Fruit fly (Drosophila melanogaster) whole organism, embryonic: ENCODE measurements around the gene tral.
A peak's percentile ranks its signal among the peaks of the same experiment; 100 is the strongest.

ENCODE experiments used
- Asciz ChIP-seq: fragments of 200-800 bp; sonication (Bioruptor generic); optimal IDR thresholded peaks from 2 replicates; lab custom pipeline; 2017; ENCODE audit warnings: missing biosample characterization, mild to moderate bottlenecking, missing genetic modification characterization, missing genetic modification reagents
- Atf-2 ChIP-seq: fragments of 200-800 bp; sonication (Bioruptor generic); optimal IDR thresholded peaks from 2 replicates; lab custom pipeline; 2016; ENCODE audit warnings: missing biosample characterization, missing genetic modification characterization
- BEAF-32 ChIP-seq: fragments of 200-800 bp; sonication (Bioruptor generic); optimal IDR thresholded peaks from 3 replicates; lab custom pipeline; 2017; ENCODE audit warnings: missing biosample characterization, missing genetic modification characterization, mild to moderate bottlenecking, moderate library complexity, missing genetic modification reagents
- C15 ChIP-seq: fragments of 200-800 bp; sonication (Bioruptor generic); IDR thresholded peaks from 3 replicates; pipeline ENCODE4 v1.3.6; 2022; ENCODE audit warnings: missing biosample characterization, missing genetic modification characterization
- CG10267 ChIP-seq: fragments of 200-800 bp; sonication (Bioruptor generic); optimal IDR thresholded peaks from 2 replicates; lab custom pipeline; 2018; ENCODE audit warnings: missing biosample characterization, mild to moderate bottlenecking, missing genetic modification characterization, moderate library complexity
- CG10979 ChIP-seq: fragments of 200-800 bp; sonication (Bioruptor generic); optimal IDR thresholded peaks from 2 replicates; lab custom pipeline; 2018; ENCODE audit warnings: missing biosample characterization, mild to moderate bottlenecking, missing genetic modification characterization, moderate library complexity
- CG11247 ChIP-seq: fragments of 200-800 bp; sonication (Bioruptor generic); IDR thresholded peaks from 2 replicates; pipeline ENCODE4 v1.3.6; 2022; ENCODE audit warnings: missing biosample characterization, missing genetic modification characterization
- CG13424 ChIP-seq: fragments of 200-800 bp; sonication (Bioruptor generic); optimal IDR thresholded peaks from 2 replicates; lab custom pipeline; 2019; ENCODE audit warnings: missing biosample characterization, mild to moderate bottlenecking, missing genetic modification characterization, moderate library complexity
- CG14050 ChIP-seq: fragments of 200-800 bp; sonication (Bioruptor generic); IDR thresholded peaks from 3 replicates; pipeline ENCODE4 v1.3.6; 2022; ENCODE audit warnings: missing biosample characterization, missing genetic modification characterization
- CG16813 ChIP-seq: fragments of 200-800 bp; sonication (Bioruptor generic); IDR thresholded peaks from 3 replicates; pipeline ENCODE4 v1.3.6; 2022; ENCODE audit warnings: missing biosample characterization, missing genetic modification characterization; ENCODE audit not compliant: partially characterized antibody
- CG17328 ChIP-seq: fragments of 200-800 bp; sonication (Bioruptor generic); IDR thresholded peaks from 2 replicates; pipeline ENCODE4 v1.3.6; 2022; ENCODE audit warnings: missing biosample characterization, missing genetic modification characterization
- CG17568 ChIP-seq: fragments of 200-800 bp; sonication (Bioruptor generic); optimal IDR thresholded peaks from 2 replicates; lab custom pipeline; 2018; ENCODE audit warnings: missing biosample characterization, mild to moderate bottlenecking, missing genetic modification characterization, moderate library complexity
- CG17912 ChIP-seq: fragments of 200-800 bp; sonication (Bioruptor generic); optimal IDR thresholded peaks from 2 replicates; lab custom pipeline; 2018; ENCODE audit warnings: missing biosample characterization, mild to moderate bottlenecking, missing genetic modification characterization
- CG18262 ChIP-seq: fragments of 200-800 bp; optimal IDR thresholded peaks from 3 replicates; lab custom pipeline; 2019; ENCODE audit warnings: missing biosample characterization, mild to moderate bottlenecking, missing genetic modification characterization, moderate library complexity
- CG18599 ChIP-seq: fragments of 200-800 bp; sonication (Bioruptor generic); optimal IDR thresholded peaks from 3 replicates; lab custom pipeline; 2017; ENCODE audit warnings: missing biosample characterization, missing genetic modification characterization, mild to moderate bottlenecking, moderate library complexity, missing genetic modification reagents
- CG2889 ChIP-seq: fragments of 200-800 bp; sonication (Bioruptor generic); IDR thresholded peaks from 3 replicates; pipeline ENCODE4 v1.3.6; 2022; ENCODE audit warnings: missing biosample characterization, missing genetic modification characterization
- CG3065 ChIP-seq: fragments of 200-800 bp; sonication (Bioruptor generic); optimal IDR thresholded peaks from 2 replicates; lab custom pipeline; 2016; ENCODE audit warnings: missing biosample characterization, missing genetic modification characterization
- CG31388 ChIP-seq: fragments of 200-800 bp; sonication (Bioruptor generic); optimal IDR thresholded peaks from 2 replicates; lab custom pipeline; 2016; ENCODE audit warnings: missing biosample characterization, missing genetic modification characterization
- CG32772 ChIP-seq: fragments of 200-800 bp; sonication (Bioruptor generic); IDR thresholded peaks from 2 replicates; pipeline ENCODE4 v1.3.6; 2022; ENCODE audit warnings: missing biosample characterization, missing genetic modification characterization
- CG3838 ChIP-seq: fragments of 200-800 bp; sonication (Bioruptor generic); optimal IDR thresholded peaks from 3 replicates; lab custom pipeline; 2016; ENCODE audit warnings: missing biosample characterization, missing genetic modification characterization
- CG4328 ChIP-seq: fragments of 200-800 bp; sonication (Bioruptor generic); optimal IDR thresholded peaks from 3 replicates; lab custom pipeline; 2017; ENCODE audit warnings: missing biosample characterization, missing genetic modification reagents, missing genetic modification characterization
- CG5245 ChIP-seq: fragments of 200-800 bp; sonication (Bioruptor generic); optimal IDR thresholded peaks from 3 replicates; lab custom pipeline; 2016; ENCODE audit warnings: missing biosample characterization, missing genetic modification characterization
- CG7839 ChIP-seq: fragments of 200-800 bp; sonication (Bioruptor generic); optimal IDR thresholded peaks from 3 replicates; lab custom pipeline; 2018; ENCODE audit warnings: missing biosample characterization, mild to moderate bottlenecking, missing genetic modification characterization, moderate library complexity
- CG9932 ChIP-seq: fragments of 200-800 bp; sonication (Bioruptor generic); IDR thresholded peaks from 2 replicates; pipeline ENCODE4 v1.3.6; 2022; ENCODE audit warnings: missing biosample characterization, missing genetic modification characterization
- Doc2 ChIP-seq: fragments of 200-800 bp; sonication (Bioruptor generic); IDR thresholded peaks from 2 replicates; pipeline ENCODE4 v1.3.6; 2022; ENCODE audit warnings: missing biosample characterization, missing genetic modification characterization
- Doc3 ChIP-seq: fragments of 200-800 bp; sonication (Bioruptor generic); IDR thresholded peaks from 3 replicates; pipeline ENCODE4 v1.3.6; 2022; ENCODE audit warnings: missing biosample characterization, missing genetic modification characterization; ENCODE audit not compliant: partially characterized antibody
- Hmx ChIP-seq: fragments of 200-800 bp; sonication (Bioruptor generic); optimal IDR thresholded peaks from 2 replicates; lab custom pipeline; 2016; ENCODE audit warnings: missing biosample characterization, missing genetic modification characterization
- Lpt ChIP-seq: fragments of >200 bp; optimal IDR thresholded peaks from 2 replicates; lab custom pipeline; 2018; ENCODE audit warnings: missing biosample characterization, missing genetic modification characterization
- Mad ChIP-seq: fragments of 200-800 bp; sonication (Bioruptor generic); optimal IDR thresholded peaks from 2 replicates; lab custom pipeline; 2016; ENCODE audit warnings: missing biosample characterization, missing genetic modification characterization
- Myb ChIP-seq: fragments of 200-800 bp; sonication (Bioruptor generic); optimal IDR thresholded peaks from 2 replicates; lab custom pipeline; 2016; ENCODE audit warnings: missing biosample characterization, missing genetic modification characterization
- NFAT ChIP-seq: fragments of 200-800 bp; sonication (Bioruptor generic); IDR thresholded peaks from 2 replicates; pipeline ENCODE4 v1.3.6; 2022; ENCODE audit warnings: missing biosample characterization, missing genetic modification characterization
- Neu2 ChIP-seq: fragments of 200-800 bp; sonication (Bioruptor generic); optimal IDR thresholded peaks from 3 replicates; lab custom pipeline; 2016; ENCODE audit warnings: missing biosample characterization, missing genetic modification characterization, borderline replicate concordance
- Six4 ChIP-seq: fragments of 200-800 bp; sonication (Bioruptor generic); optimal IDR thresholded peaks from 2 replicates; lab custom pipeline; 2016; ENCODE audit warnings: missing biosample characterization, missing genetic modification characterization
- Taf1 ChIP-seq: fragments of 200-800 bp; sonication (Bioruptor generic); IDR thresholded peaks from 2 replicates; pipeline ENCODE4 v1.3.6; 2022; ENCODE audit warnings: missing biosample characterization, missing genetic modification characterization
- bab2 ChIP-seq: fragments of 200-800 bp; sonication (Bioruptor generic); optimal IDR thresholded peaks from 2 replicates; lab custom pipeline; 2016; ENCODE audit warnings: missing biosample characterization, missing genetic modification characterization
- chif ChIP-seq, 2 experiments: fragments of 200-800 bp; sonication (Bioruptor generic); optimal IDR thresholded peaks; 3 replicates each; lab custom pipeline; 2016; ENCODE audit warnings: missing biosample characterization in 2 of 2, missing genetic modification characterization in 2 of 2
- corto ChIP-seq: fragments of 200-800 bp; sonication (Bioruptor generic); optimal IDR thresholded peaks from 2 replicates; lab custom pipeline; 2016; ENCODE audit warnings: missing biosample characterization, mild to moderate bottlenecking, missing genetic modification characterization, moderate library complexity
- en ChIP-seq: fragments of 200-800 bp; sonication (Bioruptor generic); optimal IDR thresholded peaks from 2 replicates; lab custom pipeline; 2016; ENCODE audit warnings: missing biosample characterization, missing genetic modification characterization
- fru ChIP-seq: fragments of >200 bp; optimal IDR thresholded peaks from 2 replicates; lab custom pipeline; 2017
- gro ChIP-seq: fragments of 200-800 bp; sonication (Bioruptor generic); optimal IDR thresholded peaks from 2 replicates; lab custom pipeline; 2016; ENCODE audit warnings: missing biosample characterization, missing genetic modification characterization
- h ChIP-seq: fragments of >200 bp; optimal IDR thresholded peaks from 2 replicates; lab custom pipeline; 2017
- ham ChIP-seq: fragments of 200-800 bp; sonication (Bioruptor generic); IDR thresholded peaks from 2 replicates; pipeline ENCODE4 v1.3.6; 2022; ENCODE audit warnings: missing biosample characterization, missing genetic modification characterization
- hb ChIP-seq: fragments of 200-800 bp; sonication (Bioruptor generic); IDR thresholded peaks from 3 replicates; pipeline ENCODE4 v1.3.6; 2022; ENCODE audit warnings: missing biosample characterization, missing genetic modification characterization; ENCODE audit not compliant: partially characterized antibody
- insv ChIP-seq, 2 experiments: fragments of 200-800 bp; sonication (Bioruptor generic); optimal IDR thresholded peaks; 3 replicates each; lab custom pipeline; 2016 to 2018; ENCODE audit warnings: missing biosample characterization in 2 of 2, missing genetic modification characterization in 2 of 2
- nau ChIP-seq: fragments of 200-800 bp; sonication (Bioruptor generic); optimal IDR thresholded peaks from 3 replicates; lab custom pipeline; 2017; ENCODE audit warnings: missing biosample characterization, mild to moderate bottlenecking, missing genetic modification characterization, missing genetic modification reagents
- pan ChIP-seq, 4 experiments: fragments of >200 bp in 3 of 4; fragments of 200-800 bp in 1 of 4; sonication (Bioruptor generic) in 1 of 4; optimal IDR thresholded peaks in 3 of 4; IDR thresholded peaks in 1 of 4; 2 replicates each; pipeline versions ENCODE4 v1.3.6 to Lab custom; 2017 to 2022; ENCODE audit warnings: missing biosample characterization in 2 of 4, missing genetic modification characterization in 2 of 4, mixed read lengths in 1 of 4
- pum ChIP-seq: fragments of 200-800 bp; sonication (Bioruptor generic); optimal IDR thresholded peaks from 2 replicates; lab custom pipeline; 2016; ENCODE audit warnings: missing biosample characterization, missing genetic modification characterization
- seq ChIP-seq: fragments of 200-800 bp; sonication (Bioruptor generic); IDR thresholded peaks from 2 replicates; pipeline ENCODE4 v1.3.6; 2022; ENCODE audit warnings: missing biosample characterization, missing genetic modification characterization
- sisA ChIP-seq: fragments of 200-800 bp; sonication (Bioruptor generic); IDR thresholded peaks from 2 replicates; pipeline ENCODE4 v1.3.6; 2022; ENCODE audit warnings: missing biosample characterization, missing genetic modification characterization
- stc ChIP-seq: fragments of 200-800 bp; sonication (Bioruptor generic); IDR thresholded peaks from 2 replicates; pipeline ENCODE4 v1.3.6; 2022; ENCODE audit warnings: missing biosample characterization, missing genetic modification characterization
- sug ChIP-seq: fragments of 200-800 bp; optimal IDR thresholded peaks from 2 replicates; lab custom pipeline; 2019; ENCODE audit warnings: missing biosample characterization, mild to moderate bottlenecking, missing genetic modification characterization, moderate library complexity
- vvl ChIP-seq: fragments of 200-800 bp; sonication (Bioruptor generic); IDR thresholded peaks from 2 replicates; pipeline ENCODE4 v1.3.6; 2022; ENCODE audit warnings: missing biosample characterization, missing genetic modification characterization

Gene tral

dm6 chr3L:12468016-12468415, 46.8 kb upstream of the tral start, which contains the start of gene eyg (continued):
- no peak for TF ChIP-seq CG31388 (GFP tag; lab: Kevin White, UChicago)
- no peak for TF ChIP-seq fru (lab: Kevin White, UChicago)
- TF ChIP-seq CG17568 (GFP tag; lab: Kevin White, UChicago): no peak
- TF ChIP-seq pum (GFP tag; lab: Kevin White, UChicago): no peak
- no peak for TF ChIP-seq pan (optimal IDR thresholded peaks at IDR 0.05; lab: Kevin White, UChicago)
- TF ChIP-seq pan (GFP tag; optimal IDR thresholded peaks at IDR 0.05 in 1 of 2, IDR thresholded peaks at IDR 0.05 in 1 of 2): peak in 1 of 2 experiments; percentile 39
- TF ChIP-seq CG17912 (GFP tag; lab: Kevin White, UChicago): peak; percentile 77
- no peak for TF ChIP-seq CG3838 (GFP tag; lab: Kevin White, UChicago)
- peak; percentile 31 for TF ChIP-seq CG13424 (tag; lab: Kevin White, UChicago)
- TF ChIP-seq Mad (GFP tag; lab: Kevin White, UChicago): peak; percentile 46
- peak; percentile 14 for TF ChIP-seq CG18262 (tag; lab: Kevin White, UChicago)
- TF ChIP-seq CG4328 (GFP tag; lab: Kevin White, UChicago): no peak
- no peak for TF ChIP-seq Asciz
- peak; percentile 79 for TF ChIP-seq vvl
- peak; percentile 55; the same call in 1 of the 2 replicates for TF ChIP-seq seq (GFP tag; lab: Robert Waterston, UW)
- TF ChIP-seq h (lab: Kevin White, UChicago): no peak
- no peak for TF ChIP-seq stc (GFP tag; lab: Robert Waterston, UW)
- no peak for TF ChIP-seq insv (GFP tag; optimal IDR thresholded peaks at IDR 0.05; lab: Kevin White, UChicago)
- no peak for TF ChIP-seq corto
- peak in 1 of 2 experiments; percentile 33 for TF ChIP-seq chif (GFP tag; optimal IDR thresholded peaks at IDR 0.05; lab: Kevin White, UChicago)
- peak; percentile 39; the same call in 1 of the 3 replicates for TF ChIP-seq CG16813 (GFP tag; lab: Robert Waterston, UW)
- TF ChIP-seq Hmx (GFP tag; lab: Kevin White, UChicago): no peak
- no peak for TF ChIP-seq BEAF-32 (GFP tag; lab: Kevin White, UChicago)
- TF ChIP-seq Doc3 (GFP tag; lab: Robert Waterston, UW): no peak
- TF ChIP-seq CG9932 (GFP tag; lab: Robert Waterston, UW): 0 out of 2 replicates have a peak, but pooled peaks have one; percentile 18
- no peak for TF ChIP-seq Lpt (GFP tag; lab: Kevin White, UChicago)
- TF ChIP-seq sug: peak; percentile 49
- peak; percentile 17 for TF ChIP-seq Six4 (GFP tag; lab: Kevin White, UChicago)
- TF ChIP-seq Doc2 (GFP tag; lab: Robert Waterston, UW): no peak
- no peak for TF ChIP-seq CG17328 (GFP tag; lab: Robert Waterston, UW)
- TF ChIP-seq CG3065 (GFP tag; lab: Kevin White, UChicago): peak; percentile 4
- peak; percentile 71 for TF ChIP-seq nau (GFP tag; lab: Kevin White, UChicago)
- no peak for TF ChIP-seq NFAT (GFP tag; lab: Robert Waterston, UW)
- peak; percentile 54 for TF ChIP-seq gro (GFP tag; lab: Kevin White, UChicago)
- TF ChIP-seq Myb: peak; percentile 16
- peak; percentile 41; the same call in 2 of the 3 replicates for TF ChIP-seq CG14050 (GFP tag; lab: Robert Waterston, UW)
- no peak for TF ChIP-seq CG10267 (tag; lab: Kevin White, UChicago)
- TF ChIP-seq Atf-2 (GFP tag; lab: Kevin White, UChicago): no peak
- TF ChIP-seq en (GFP tag; lab: Kevin White, UChicago): no peak
- no peak for TF ChIP-seq CG18599
- no peak for TF ChIP-seq CG2889 (GFP tag; lab: Robert Waterston, UW)
- TF ChIP-seq hb (GFP tag; lab: Robert Waterston, UW): no peak
- TF ChIP-seq CG11247 (GFP tag; lab: Robert Waterston, UW): no peak
- no peak for TF ChIP-seq CG10979
- no peak for TF ChIP-seq C15
- no peak for TF ChIP-seq CG5245
- TF ChIP-seq sisA (GFP tag; lab: Robert Waterston, UW): no peak
- no peak for TF ChIP-seq ham (GFP tag; lab: Robert Waterston, UW)
- TF ChIP-seq bab2 (GFP tag; lab: Kevin White, UChicago): no peak
- TF ChIP-seq Neu2: no peak
- no peak for TF ChIP-seq CG32772
- TF ChIP-seq Taf1 (GFP tag; lab: Robert Waterston, UW): no peak
- TF ChIP-seq CG7839 (tag; lab: Kevin White, UChicago): no peak
